Worm (Caenorhabditis elegans) whole organism, L1 larva: ENCODE measurements around the gene abf-3.

Source experiments
- elt-3 ChIP-seq, 6 experiments: fragments of 150-350 bp in 1 of 6; sonication (generic microtip); optimal IDR thresholded peaks; 2 replicates each; lab custom pipeline; 2017 to 2018; ENCODE audit warnings: missing biosample characterization in 6 of 6, missing genetic modification characterization in 6 of 6, inconsistent platforms in 1 of 6
- nhr-28 ChIP-seq: fragments of 150-350 bp; optimal IDR thresholded peaks from 2 replicates; lab custom pipeline; 2014; ENCODE audit warnings: missing biosample characterization, missing genetic modification characterization
- skn-1 ChIP-seq: fragments of 150-350 bp; optimal IDR thresholded peaks from 2 replicates; lab custom pipeline; 2014; ENCODE audit warnings: missing biosample characterization, missing genetic modification characterization

ce11 chrV:15833622-15834021, 16.0 kb upstream of the abf-3 start, which contains the start of gene srbc-54:
- TF ChIP-seq skn-1 (no peak), nhr-28 (no peak), elt-3 (tag; optimal IDR thresholded peaks at IDR 0.05; lab: Kevin White, UChicago) (no peak)
